Worm (Caenorhabditis elegans) whole organism, L3 larva: ENCODE measurements around the gene F36D3.16.

ENCODE experiments used
- R02D3.7 ChIP-seq: fragments of 150-350 bp; optimal IDR thresholded peaks from 2 replicates; lab custom pipeline; 2014; ENCODE audit warnings: missing biosample characterization, missing genetic modification characterization
- ZK546.5 ChIP-seq: sonication (generic microtip); optimal IDR thresholded peaks from 2 replicates; lab custom pipeline; 2017; ENCODE audit warnings: missing biosample characterization, missing genetic modification characterization
- ceh-16 ChIP-seq: sonication (generic microtip); optimal IDR thresholded peaks from 2 replicates; lab custom pipeline; 2017; ENCODE audit warnings: missing biosample characterization, missing genetic modification characterization
- ceh-82 ChIP-seq: fragments of 150-350 bp; optimal IDR thresholded peaks from 2 replicates; lab custom pipeline; 2014; ENCODE audit warnings: missing biosample characterization, missing genetic modification characterization
- ceh-9 ChIP-seq: sonication (generic microtip); optimal IDR thresholded peaks from 2 replicates; lab custom pipeline; 2018; ENCODE audit warnings: missing biosample characterization, missing genetic modification characterization
- daf-12 ChIP-seq: fragments of 150-350 bp; optimal IDR thresholded peaks from 2 replicates; lab custom pipeline; 2014; ENCODE audit warnings: missing biosample characterization, missing genetic modification reagents, missing genetic modification characterization
- egl-27 ChIP-seq: sonication (generic microtip); optimal IDR thresholded peaks from 4 replicates; lab custom pipeline; 2017; ENCODE audit warnings: missing biosample characterization, missing genetic modification reagents, missing genetic modification characterization
- egl-5 ChIP-seq: fragments of 150-350 bp; optimal IDR thresholded peaks from 2 replicates; lab custom pipeline; 2017; ENCODE audit warnings: missing biosample characterization, missing genetic modification reagents, missing genetic modification characterization, inconsistent platforms
- elt-1 ChIP-seq: fragments of 150-350 bp; optimal IDR thresholded peaks from 2 replicates; lab custom pipeline; 2014; ENCODE audit warnings: missing biosample characterization, missing genetic modification characterization
- elt-2 ChIP-seq: sonication (generic microtip); optimal IDR thresholded peaks from 2 replicates; lab custom pipeline; 2016; ENCODE audit warnings: missing genetic modification reagents, mild to moderate bottlenecking, missing genetic modification characterization, missing compliant biosample characterization
- eor-1 ChIP-seq, 2 experiments: fragments of 150-350 bp; optimal IDR thresholded peaks; 2 replicates each; lab custom pipeline; 2014 to 2018; ENCODE audit warnings: missing biosample characterization in 2 of 2, missing genetic modification characterization in 2 of 2
- fkh-2 ChIP-seq: fragments of 150-350 bp; optimal IDR thresholded peaks from 2 replicates; lab custom pipeline; 2014; ENCODE audit warnings: missing biosample characterization, missing genetic modification reagents, missing genetic modification characterization
- lin-15B ChIP-seq: fragments of 150-350 bp; optimal IDR thresholded peaks from 2 replicates; lab custom pipeline; 2014; ENCODE audit warnings: missing biosample characterization, missing genetic modification characterization
- lin-39 ChIP-seq: fragments of 150-350 bp; optimal IDR thresholded peaks from 2 replicates; lab custom pipeline; 2018; ENCODE audit warnings: missing biosample characterization, missing genetic modification reagents, missing genetic modification characterization
- lsy-12 ChIP-seq: sonication (generic microtip); optimal IDR thresholded peaks from 2 replicates; lab custom pipeline; 2016; ENCODE audit warnings: mild to moderate bottlenecking, missing genetic modification characterization, missing compliant biosample characterization
- mdl-1 ChIP-seq: fragments of 150-350 bp; optimal IDR thresholded peaks from 2 replicates; lab custom pipeline; 2014; ENCODE audit warnings: missing biosample characterization, missing genetic modification characterization
- nfya-1 ChIP-seq: sonication (generic microtip); optimal IDR thresholded peaks from 2 replicates; lab custom pipeline; 2017; ENCODE audit warnings: missing genetic modification characterization, mild to moderate bottlenecking, missing compliant biosample characterization, antibody characterized with exemption, moderate library complexity; ENCODE audit not compliant: insufficient read depth
- nhr-11 ChIP-seq: fragments of 150-350 bp; optimal IDR thresholded peaks from 2 replicates; lab custom pipeline; 2014; ENCODE audit warnings: missing biosample characterization, missing genetic modification characterization
- nhr-25 ChIP-seq: sonication (generic microtip); optimal IDR thresholded peaks from 2 replicates; lab custom pipeline; 2017; ENCODE audit warnings: missing biosample characterization, missing genetic modification characterization
- nhr-28 ChIP-seq: fragments of 150-350 bp; optimal IDR thresholded peaks from 2 replicates; lab custom pipeline; 2014; ENCODE audit warnings: missing biosample characterization, missing genetic modification characterization
- nhr-43 ChIP-seq: sonication (generic microtip); optimal IDR thresholded peaks from 2 replicates; lab custom pipeline; 2016; ENCODE audit warnings: mild to moderate bottlenecking, missing genetic modification characterization, missing compliant biosample characterization; ENCODE audit not compliant: poor library complexity, severe bottlenecking
- nhr-76 ChIP-seq: fragments of 150-350 bp; sonication (generic microtip); optimal IDR thresholded peaks from 5 replicates; lab custom pipeline; 2014; ENCODE audit warnings: missing biosample characterization, missing genetic modification characterization
- nhr-77 ChIP-seq: fragments of 150-350 bp; optimal IDR thresholded peaks from 2 replicates; lab custom pipeline; 2014; ENCODE audit warnings: missing biosample characterization, missing genetic modification characterization
- pha-4 ChIP-seq: fragments of 150-350 bp; optimal IDR thresholded peaks from 2 replicates; lab custom pipeline; 2014; ENCODE audit warnings: missing biosample characterization, missing genetic modification reagents, missing genetic modification characterization
- pqm-1 ChIP-seq: fragments of 150-350 bp; optimal IDR thresholded peaks from 2 replicates; lab custom pipeline; 2017; ENCODE audit warnings: missing biosample characterization, missing genetic modification characterization, inconsistent platforms
- sea-2 ChIP-seq: fragments of 150-350 bp; sonication (generic microtip); optimal IDR thresholded peaks from 4 replicates; lab custom pipeline; 2014; ENCODE audit warnings: missing biosample characterization, missing genetic modification reagents, missing genetic modification characterization
- skn-1 ChIP-seq: fragments of 150-350 bp; optimal IDR thresholded peaks from 2 replicates; lab custom pipeline; 2014; ENCODE audit warnings: missing biosample characterization, missing genetic modification characterization
- snpc-4 ChIP-seq: fragments of 150-350 bp; optimal IDR thresholded peaks from 2 replicates; lab custom pipeline; 2014; ENCODE audit warnings: missing biosample characterization, missing genetic modification characterization
- unc-62 ChIP-seq: fragments of 150-350 bp; sonication (generic microtip); optimal IDR thresholded peaks from 4 replicates; lab custom pipeline; 2014; ENCODE audit warnings: missing biosample characterization, missing genetic modification reagents, missing genetic modification characterization
- ztf-11 ChIP-seq: fragments of 150-350 bp; optimal IDR thresholded peaks from 2 replicates; lab custom pipeline; 2014; ENCODE audit warnings: missing biosample characterization, missing genetic modification characterization
- ztf-4 ChIP-seq: fragments of 150-350 bp; optimal IDR thresholded peaks from 2 replicates; lab custom pipeline; 2014; ENCODE audit warnings: missing biosample characterization, missing genetic modification characterization

The F36D3.16 gene

ce11 chrV:16535172-16535571, 7.3 kb downstream of the F36D3.16 start, which contains the start of gene Y32B12B.8:
Gene Y32B12B.8 (plus strand): TSS chrV:16535472.
- TF ChIP-seq sea-2 = no peak
- no peak for TF ChIP-seq snpc-4 (tag; lab: Kevin White, UChicago)
- no peak for TF ChIP-seq egl-5
- no peak for TF ChIP-seq elt-1 (tag; lab: Kevin White, UChicago)
- no peak for TF ChIP-seq ceh-82 (tag; lab: Kevin White, UChicago)
- TF ChIP-seq nhr-28 (tag; lab: Kevin White, UChicago) = no peak
- TF ChIP-seq lin-15B (tag; lab: Kevin White, UChicago) = no peak
- TF ChIP-seq ceh-16 (tag; lab: Kevin White, UChicago) = no peak
- TF ChIP-seq pqm-1 = no peak
- no peak for TF ChIP-seq nhr-43 (tag; lab: Kevin White, UChicago)
- TF ChIP-seq daf-12 (tag; lab: Kevin White, UChicago) = no peak
- no peak for TF ChIP-seq mdl-1 (tag; lab: Kevin White, UChicago)
- no peak for TF ChIP-seq lsy-12
- TF ChIP-seq ZK546.5 = no peak
- no peak for TF ChIP-seq nhr-25 (tag; lab: Kevin White, UChicago)
- no peak for TF ChIP-seq nhr-11

- TF ChIP-seq nhr-43 (tag; lab: Kevin White, UChicago) (no peak), eor-1 (tag; optimal IDR thresholded peaks at IDR 0.05; lab: Kevin White, UChicago) (no peak), unc-62 (GFP tag; lab: Kevin White, UChicago) (no peak), egl-27 (no peak)
- TF ChIP-seq, all 47 proteins: peak for 0
Measured at ce11 chrV:16536701-16537100, 8.8 kb downstream of the F36D3.16 start, which contains the start of gene Y32B12B.1. Gene Y32B12B.1 (plus strand): TSS chrV:16537001.

- TF ChIP-seq nfya-1 (tag; lab: Kevin White, UChicago) = peak; percentile 83
- TF ChIP-seq elt-2 (tag; lab: Kevin White, UChicago) = peak; percentile 36
- no peak for TF ChIP-seq pha-4 (tag; lab: Kevin White, UChicago)
- no peak for TF ChIP-seq ztf-4
- no peak for TF ChIP-seq nhr-25 (tag; lab: Kevin White, UChicago)
- TF ChIP-seq skn-1 (tag; lab: Kevin White, UChicago) = no peak
- no peak for TF ChIP-seq nhr-43 (tag; lab: Kevin White, UChicago)
- peak; percentile 73 for TF ChIP-seq lin-15B (tag; lab: Kevin White, UChicago)
- no peak for TF ChIP-seq daf-12 (tag; lab: Kevin White, UChicago)
Measured at ce11 chrV:16537908-16538446, 10.1 kb downstream of the F36D3.16 start, which contains the start of gene Y32B12B.2. Gene Y32B12B.2 (plus strand): TSS chrV:16538396.

ce11 chrV:16539666-16540065, 11.8 kb downstream of the F36D3.16 start:
- TF ChIP-seq mdl-1 (tag; lab: Kevin White, UChicago) (no peak), nfya-1 (tag; lab: Kevin White, UChicago) (peak; percentile 86)

- TF ChIP-seq nfya-1 (tag; lab: Kevin White, UChicago) = peak; percentile 83
- TF ChIP-seq ztf-11 (tag; lab: Kevin White, UChicago) = no peak
Measured at ce11 chrV:16540657-16541056, 12.8 kb downstream of the F36D3.16 start.

- TF ChIP-seq nhr-76 = no peak
- TF ChIP-seq fkh-2 (tag; lab: Kevin White, UChicago) = no peak
- no peak for TF ChIP-seq snpc-4 (tag; lab: Kevin White, UChicago)
- no peak for TF ChIP-seq lin-39 (tag; lab: Kevin White, UChicago)
- TF ChIP-seq R02D3.7 = no peak
- TF ChIP-seq ceh-9 (tag; lab: Kevin White, UChicago) = no peak
- no peak for TF ChIP-seq ztf-11 (tag; lab: Kevin White, UChicago)
- TF ChIP-seq nhr-77 (tag; lab: Kevin White, UChicago) = no peak
Measured at ce11 chrV:16550680-16551079, 22.8 kb downstream of the F36D3.16 start, which contains the start of gene srbc-65. Gene srbc-65 (plus strand): TSS chrV:16550980.
